Fruit fly (Drosophila melanogaster) whole organism, embryonic: ENCODE measurements around the gene mEFG1.

Experiments used
- CG11085 ChIP-seq: fragments of 200-800 bp; sonication (Bioruptor generic); IDR thresholded peaks from 2 replicates; pipeline ENCODE4 v1.3.6; 2022; ENCODE audit warnings: missing biosample characterization, missing genetic modification characterization
- CG3407 ChIP-seq: fragments of 200-800 bp; sonication (Bioruptor generic); optimal IDR thresholded peaks from 2 replicates; lab custom pipeline; 2018; ENCODE audit warnings: missing biosample characterization, mild to moderate bottlenecking, missing genetic modification characterization
- CG4282 ChIP-seq: fragments of 200-800 bp; sonication (Bioruptor generic); optimal IDR thresholded peaks from 2 replicates; lab custom pipeline; 2016; ENCODE audit warnings: missing biosample characterization, missing genetic modification characterization
- NC2α ChIP-seq: fragments of 200-800 bp; sonication (Bioruptor generic); optimal IDR thresholded peaks from 2 replicates; lab custom pipeline; 2016; ENCODE audit warnings: missing biosample characterization, missing genetic modification characterization
- crp ChIP-seq, 2 experiments: fragments of 200-800 bp; sonication (Bioruptor generic); optimal IDR thresholded peaks; 2 replicates in 1 of 2; 3 replicates in 1 of 2; lab custom pipeline; 2017; ENCODE audit warnings: missing biosample characterization in 2 of 2, missing genetic modification characterization in 2 of 2, mild to moderate bottlenecking in 1 of 2, moderate library complexity in 1 of 2
- hbn ChIP-seq: fragments of 200-800 bp; sonication (Bioruptor generic); IDR thresholded peaks from 2 replicates; pipeline ENCODE4 v1.3.6; 2022; ENCODE audit warnings: missing biosample characterization, missing genetic modification characterization; ENCODE audit not compliant: partially characterized antibody
- knrl ChIP-seq: fragments of 200-800 bp; sonication (Bioruptor generic); IDR thresholded peaks from 3 replicates; pipeline ENCODE4 v1.3.6; 2022; ENCODE audit warnings: missing biosample characterization, missing genetic modification characterization; ENCODE audit not compliant: partially characterized antibody
- mirr ChIP-seq: fragments of 200-800 bp; sonication (Bioruptor generic); optimal IDR thresholded peaks from 3 replicates; lab custom pipeline; 2018; ENCODE audit warnings: missing biosample characterization, mild to moderate bottlenecking, missing genetic modification characterization
- onecut ChIP-seq: fragments of 200-800 bp; sonication (Bioruptor generic); IDR thresholded peaks from 2 replicates; pipeline ENCODE4 v1.3.6; 2022; ENCODE audit warnings: missing biosample characterization, missing genetic modification characterization
- shn ChIP-seq: fragments of 200-800 bp; sonication (Bioruptor generic); optimal IDR thresholded peaks from 3 replicates; lab custom pipeline; 2016; ENCODE audit warnings: missing biosample characterization, missing genetic modification characterization
- tll ChIP-seq, 2 experiments: fragments of 200-800 bp in 1 of 2; fragments of >200 bp in 1 of 2; sonication (Bioruptor generic) in 1 of 2; optimal IDR thresholded peaks; 2 replicates each; lab custom pipeline; 2017 to 2019; ENCODE audit warnings: missing biosample characterization in 2 of 2, missing genetic modification characterization in 2 of 2, mild to moderate bottlenecking in 1 of 2, moderate library complexity in 1 of 2

dm6 chr2L:7227434-7227833 is 4.6 kb upstream of the mEFG1 start, which contains the start of gene CG43799:
- TF ChIP-seq NC2α (GFP tag; lab: Kevin White, UChicago) = no peak
- no peak for TF ChIP-seq mirr (GFP tag; lab: Kevin White, UChicago)
- TF ChIP-seq tll (GFP tag; optimal IDR thresholded peaks at IDR 0.05; lab: Kevin White, UChicago) = no peak
- TF ChIP-seq crp (GFP tag; optimal IDR thresholded peaks at IDR 0.05; lab: Kevin White, UChicago) = no peak
- no peak for TF ChIP-seq CG4282 (GFP tag; lab: Kevin White, UChicago)
- no peak for TF ChIP-seq CG11085 (GFP tag; lab: Robert Waterston, UW)
- TF ChIP-seq onecut (GFP tag; lab: Robert Waterston, UW) = no peak
- no peak for TF ChIP-seq CG3407
- no peak for TF ChIP-seq shn (GFP tag; lab: Kevin White, UChicago)
- TF ChIP-seq hbn (GFP tag; lab: Robert Waterston, UW) = no peak
- no peak for TF ChIP-seq knrl (GFP tag; lab: Robert Waterston, UW)
